Fruit fly (Drosophila melanogaster) whole organism, embryonic: ENCODE data around the gene CG31038.

Experiments used
- Ada2b ChIP-seq: fragments of 200-800 bp; sonication (Bioruptor generic); IDR thresholded peaks from 2 replicates; pipeline ENCODE4 v1.3.6; 2022; ENCODE audit warnings: missing biosample characterization, missing genetic modification characterization
- BEAF-32 ChIP-seq: fragments of 200-800 bp; sonication (Bioruptor generic); optimal IDR thresholded peaks from 3 replicates; lab custom pipeline; 2017; ENCODE audit warnings: missing biosample characterization, missing genetic modification characterization, mild to moderate bottlenecking, moderate library complexity, missing genetic modification reagents
- Bgb ChIP-seq: fragments of 200-800 bp; sonication (Bioruptor generic); IDR thresholded peaks from 2 replicates; pipeline ENCODE4 v1.3.6; 2022; ENCODE audit warnings: missing biosample characterization, missing genetic modification characterization; ENCODE audit not compliant: partially characterized antibody
- CG10431 ChIP-seq: fragments of 200-800 bp; sonication (Bioruptor generic); optimal IDR thresholded peaks from 3 replicates; lab custom pipeline; 2018; ENCODE audit warnings: missing biosample characterization, mild to moderate bottlenecking, missing genetic modification characterization
- CG11504 ChIP-seq: fragments of 200-800 bp; sonication (Bioruptor generic); optimal IDR thresholded peaks from 3 replicates; lab custom pipeline; 2019; ENCODE audit warnings: missing biosample characterization, mild to moderate bottlenecking, missing genetic modification characterization, moderate library complexity
- CG11695 ChIP-seq: fragments of 200-800 bp; sonication (Bioruptor generic); IDR thresholded peaks from 3 replicates; pipeline ENCODE4 v1.3.6; 2022; ENCODE audit warnings: missing biosample characterization, missing genetic modification characterization
- CG12219 ChIP-seq: fragments of 200-800 bp; sonication (Bioruptor generic); optimal IDR thresholded peaks from 3 replicates; lab custom pipeline; 2018; ENCODE audit warnings: missing biosample characterization, mild to moderate bottlenecking, missing genetic modification characterization
- CG1233 ChIP-seq: fragments of 200-800 bp; sonication (Bioruptor generic); optimal IDR thresholded peaks from 4 replicates; lab custom pipeline; 2018; ENCODE audit warnings: missing biosample characterization, mild to moderate bottlenecking, missing genetic modification characterization
- CG12942 ChIP-seq: fragments of 200-800 bp; sonication (Bioruptor generic); optimal IDR thresholded peaks from 3 replicates; lab custom pipeline; 2016; ENCODE audit warnings: missing biosample characterization, missing genetic modification characterization
- CG13123 ChIP-seq: fragments of 200-800 bp; sonication (Bioruptor generic); optimal IDR thresholded peaks from 2 replicates; lab custom pipeline; 2016; ENCODE audit warnings: missing biosample characterization, missing genetic modification characterization
- CG13424 ChIP-seq: fragments of 200-800 bp; sonication (Bioruptor generic); optimal IDR thresholded peaks from 2 replicates; lab custom pipeline; 2019; ENCODE audit warnings: missing biosample characterization, mild to moderate bottlenecking, missing genetic modification characterization, moderate library complexity
- CG1602 ChIP-seq: fragments of 200-800 bp; sonication (Bioruptor generic); optimal IDR thresholded peaks from 3 replicates; lab custom pipeline; 2016; ENCODE audit warnings: missing biosample characterization, missing genetic modification characterization
- CG17328 ChIP-seq: fragments of 200-800 bp; sonication (Bioruptor generic); IDR thresholded peaks from 2 replicates; pipeline ENCODE4 v1.3.6; 2022; ENCODE audit warnings: missing biosample characterization, missing genetic modification characterization
- CG17359 ChIP-seq: fragments of 200-800 bp; sonication (Bioruptor generic); optimal IDR thresholded peaks from 3 replicates; lab custom pipeline; 2018; ENCODE audit warnings: missing biosample characterization, mild to moderate bottlenecking, missing genetic modification characterization, moderate library complexity
- CG17568 ChIP-seq: fragments of 200-800 bp; sonication (Bioruptor generic); optimal IDR thresholded peaks from 2 replicates; lab custom pipeline; 2018; ENCODE audit warnings: missing biosample characterization, mild to moderate bottlenecking, missing genetic modification characterization, moderate library complexity
- CG1792 ChIP-seq: fragments of 200-800 bp; sonication (Bioruptor generic); optimal IDR thresholded peaks from 2 replicates; lab custom pipeline; 2016; ENCODE audit warnings: missing biosample characterization, missing genetic modification characterization
- CG18011 ChIP-seq: fragments of 200-800 bp; sonication (Bioruptor generic); optimal IDR thresholded peaks from 2 replicates; lab custom pipeline; 2017; ENCODE audit warnings: missing biosample characterization, missing genetic modification characterization, mild to moderate bottlenecking, moderate library complexity, missing genotype
- CG2129 ChIP-seq: fragments of 200-800 bp; sonication (Bioruptor generic); IDR thresholded peaks from 2 replicates; pipeline ENCODE4 v1.3.6; 2022; ENCODE audit warnings: missing biosample characterization, missing genetic modification characterization; ENCODE audit not compliant: partially characterized antibody
- CG31441 ChIP-seq: fragments of 200-800 bp; sonication (Bioruptor generic); IDR thresholded peaks from 2 replicates; pipeline ENCODE4 v1.3.6; 2022; ENCODE audit warnings: missing biosample characterization, missing genetic modification characterization
- CG3995 ChIP-seq: fragments of 200-800 bp; sonication (Bioruptor generic); optimal IDR thresholded peaks from 3 replicates; lab custom pipeline; 2016; ENCODE audit warnings: missing biosample characterization, missing genetic modification characterization
- CG6175 ChIP-seq: fragments of 200-800 bp; sonication (Bioruptor generic); IDR thresholded peaks from 3 replicates; pipeline ENCODE4 v1.3.6; 2022; ENCODE audit warnings: missing biosample characterization, missing genetic modification characterization
- CG6765 ChIP-seq: fragments of 200-800 bp; sonication (Bioruptor generic); optimal IDR thresholded peaks from 3 replicates; lab custom pipeline; 2017; ENCODE audit warnings: missing biosample characterization, mild to moderate bottlenecking, missing genetic modification characterization
- CG6854 ChIP-seq: fragments of 200-800 bp; sonication (Bioruptor generic); optimal IDR thresholded peaks from 3 replicates; lab custom pipeline; 2017; ENCODE audit warnings: missing biosample characterization, mild to moderate bottlenecking, missing genetic modification characterization
- CG8281 ChIP-seq: fragments of 200-800 bp; sonication (Bioruptor generic); optimal IDR thresholded peaks from 2 replicates; lab custom pipeline; 2018; ENCODE audit warnings: missing biosample characterization, mild to moderate bottlenecking, missing genetic modification characterization, moderate library complexity
- CG8765 ChIP-seq: fragments of 200-800 bp; sonication (Bioruptor generic); IDR thresholded peaks from 2 replicates; pipeline ENCODE4 v1.3.6; 2022; ENCODE audit warnings: missing biosample characterization, missing genetic modification characterization
- CG9876 ChIP-seq: fragments of 200-800 bp; sonication (Bioruptor generic); optimal IDR thresholded peaks from 2 replicates; lab custom pipeline; 2016; ENCODE audit warnings: missing biosample characterization, missing genetic modification characterization
- CG9932 ChIP-seq: fragments of 200-800 bp; sonication (Bioruptor generic); IDR thresholded peaks from 2 replicates; pipeline ENCODE4 v1.3.6; 2022; ENCODE audit warnings: missing biosample characterization, missing genetic modification characterization
- Chrac-16 ChIP-seq: fragments of 200-800 bp; sonication (Bioruptor generic); optimal IDR thresholded peaks from 3 replicates; lab custom pipeline; 2016; ENCODE audit warnings: missing biosample characterization, missing genetic modification characterization
- Dp ChIP-seq: fragments of 200-800 bp; sonication (Bioruptor generic); optimal IDR thresholded peaks from 2 replicates; lab custom pipeline; 2018; ENCODE audit warnings: missing biosample characterization, mild to moderate bottlenecking, missing genetic modification characterization, moderate library complexity
- Drgx ChIP-seq: fragments of 200-800 bp; sonication (Bioruptor generic); IDR thresholded peaks from 2 replicates; pipeline ENCODE4 v1.3.6; 2022; ENCODE audit warnings: missing biosample characterization, missing genetic modification characterization
- Hr39 ChIP-seq: fragments of >200 bp; optimal IDR thresholded peaks from 2 replicates; lab custom pipeline; 2017
- Hr78 ChIP-seq, 2 experiments: fragments of 200-800 bp in 1 of 2; fragments of >200 bp in 1 of 2; sonication (Bioruptor generic) in 1 of 2; optimal IDR thresholded peaks; 2 replicates each; lab custom pipeline; 2017 to 2019; ENCODE audit warnings: missing biosample characterization in 2 of 2, missing genetic modification characterization in 2 of 2, mild to moderate bottlenecking in 1 of 2, moderate library complexity in 1 of 2
- Kr ChIP-seq: fragments of 200-800 bp; sonication (Bioruptor generic); optimal IDR thresholded peaks from 2 replicates; lab custom pipeline; 2017; ENCODE audit warnings: missing biosample characterization, mild to moderate bottlenecking, missing genetic modification characterization
- Lhr ChIP-seq: fragments of 200-800 bp; sonication (Bioruptor generic); optimal IDR thresholded peaks from 3 replicates; lab custom pipeline; 2017; ENCODE audit warnings: mild to moderate bottlenecking, missing biosample characterization, missing genetic modification reagents, missing genetic modification characterization
- MESR4 ChIP-seq: fragments of 200-800 bp; sonication (Bioruptor generic); optimal IDR thresholded peaks from 2 replicates; lab custom pipeline; 2018; ENCODE audit warnings: missing biosample characterization, mild to moderate bottlenecking, missing genetic modification characterization, moderate library complexity
- Mad ChIP-seq: fragments of 200-800 bp; sonication (Bioruptor generic); optimal IDR thresholded peaks from 2 replicates; lab custom pipeline; 2016; ENCODE audit warnings: missing biosample characterization, missing genetic modification characterization
- Nf-YB ChIP-seq: fragments of 200-800 bp; sonication (Bioruptor generic); optimal IDR thresholded peaks from 3 replicates; lab custom pipeline; 2019; ENCODE audit warnings: missing biosample characterization, mild to moderate bottlenecking, missing genetic modification characterization, moderate library complexity
- Pdp1 ChIP-seq, 2 experiments: fragments of 200-800 bp; sonication (Bioruptor generic); optimal IDR thresholded peaks; 3 replicates each; lab custom pipeline; 2016; ENCODE audit warnings: missing biosample characterization in 2 of 2, missing genetic modification characterization in 2 of 2, mild to moderate bottlenecking in 1 of 2, moderate library complexity in 1 of 2
- Sin3A ChIP-seq: fragments of >200 bp; optimal IDR thresholded peaks from 2 replicates; lab custom pipeline; 2018
- az2 ChIP-seq: fragments of 200-800 bp; sonication (Bioruptor generic); optimal IDR thresholded peaks from 3 replicates; lab custom pipeline; 2016; ENCODE audit warnings: missing biosample characterization, missing genetic modification characterization
- corto ChIP-seq: fragments of 200-800 bp; sonication (Bioruptor generic); optimal IDR thresholded peaks from 2 replicates; lab custom pipeline; 2016; ENCODE audit warnings: missing biosample characterization, mild to moderate bottlenecking, missing genetic modification characterization, moderate library complexity
- dimm ChIP-seq: fragments of 200-800 bp; sonication (Bioruptor generic); IDR thresholded peaks from 2 replicates; pipeline ENCODE4 v1.3.6; 2022; ENCODE audit warnings: missing biosample characterization, missing genetic modification characterization
- grn ChIP-seq: fragments of 200-800 bp; sonication (Bioruptor generic); optimal IDR thresholded peaks from 3 replicates; lab custom pipeline; 2017; ENCODE audit warnings: missing biosample characterization, missing genetic modification characterization
- inv ChIP-seq: fragments of 200-800 bp; sonication (Bioruptor generic); IDR thresholded peaks from 2 replicates; pipeline ENCODE4 v1.3.6; 2022; ENCODE audit warnings: missing biosample characterization, missing genetic modification characterization; ENCODE audit not compliant: partially characterized antibody
- kay ChIP-seq: fragments of 200-800 bp; sonication (Bioruptor generic); optimal IDR thresholded peaks from 2 replicates; lab custom pipeline; 2016; ENCODE audit warnings: missing biosample characterization, missing genetic modification characterization
- ken ChIP-seq: fragments of 200-800 bp; sonication (Bioruptor generic); IDR thresholded peaks from 3 replicates; pipeline ENCODE4 v1.3.6; 2022; ENCODE audit warnings: missing biosample characterization, missing genetic modification characterization
- lilli ChIP-seq: fragments of 200-800 bp; sonication (Bioruptor generic); optimal IDR thresholded peaks from 3 replicates; lab custom pipeline; 2016; ENCODE audit warnings: missing biosample characterization, missing genetic modification characterization
- nmo ChIP-seq: fragments of 200-800 bp; sonication (Bioruptor generic); optimal IDR thresholded peaks from 2 replicates; lab custom pipeline; 2018; ENCODE audit warnings: missing biosample characterization, mild to moderate bottlenecking, missing genetic modification characterization, moderate library complexity
- onecut ChIP-seq: fragments of 200-800 bp; sonication (Bioruptor generic); IDR thresholded peaks from 2 replicates; pipeline ENCODE4 v1.3.6; 2022; ENCODE audit warnings: missing biosample characterization, missing genetic modification characterization
- schlank ChIP-seq: fragments of 200-800 bp; sonication (Bioruptor generic); optimal IDR thresholded peaks from 2 replicates; lab custom pipeline; 2018; ENCODE audit warnings: missing biosample characterization, mild to moderate bottlenecking, missing genetic modification characterization
- wek ChIP-seq: fragments of 200-800 bp; sonication (Bioruptor generic); optimal IDR thresholded peaks from 3 replicates; lab custom pipeline; 2018; ENCODE audit warnings: missing biosample characterization, mild to moderate bottlenecking, missing genetic modification characterization, moderate library complexity

The CG31038 gene

dm6 chr3R:29859763-29860162, 17.1 kb upstream of the CG31038 start (continued):
- TF ChIP-seq Nf-YB (GFP tag; lab: Kevin White, UChicago) (no peak), Hr78 (GFP tag; optimal IDR thresholded peaks at IDR 0.05; lab: Kevin White, UChicago) (no peak), CG6765 (no peak), Lhr (GFP tag; lab: Kevin White, UChicago) (peak; percentile 10), Pdp1 (GFP tag; optimal IDR thresholded peaks at IDR 0.05; lab: Kevin White, UChicago) (peak in 1 of 2 experiments; percentile 54), lilli (GFP tag; lab: Kevin White, UChicago) (peak; percentile 67), grn (GFP tag; lab: Kevin White, UChicago) (peak; percentile 56), Kr (GFP tag; lab: Kevin White, UChicago) (no peak), kay (no peak), CG1792 (GFP tag; lab: Kevin White, UChicago) (no peak), CG17328 (GFP tag; lab: Robert Waterston, UW) (no peak), az2 (GFP tag; lab: Kevin White, UChicago) (peak; percentile 37), wek (GFP tag; lab: Kevin White, UChicago) (peak; percentile 34), CG17568 (GFP tag; lab: Kevin White, UChicago) (no peak), CG11695 (GFP tag; lab: Robert Waterston, UW) (no peak), Sin3A (lab: Kevin White, UChicago) (no peak), CG11504 (tag; lab: Kevin White, UChicago) (no peak), Dp (GFP tag; lab: Kevin White, UChicago) (peak; percentile 32), CG17359 (tag; lab: Kevin White, UChicago) (peak; percentile 50), CG9876 (no peak), Bgb (GFP tag; lab: Robert Waterston, UW) (peak; percentile 58), CG13424 (tag; lab: Kevin White, UChicago) (peak; percentile 50), dimm (no peak), CG18011 (GFP tag; lab: Kevin White, UChicago) (peak; percentile 38), inv (GFP tag; lab: Robert Waterston, UW) (no peak), CG10431 (GFP tag; lab: Kevin White, UChicago) (no peak), CG9932 (GFP tag; lab: Robert Waterston, UW) (peak; percentile 59), CG8281 (tag; lab: Kevin White, UChicago) (no peak), Hr39 (lab: Kevin White, UChicago) (no peak), onecut (GFP tag; lab: Robert Waterston, UW) (0 out of 2 replicates have a peak, but pooled peaks have one; percentile 10), CG1602 (GFP tag; lab: Kevin White, UChicago) (peak; percentile 35), schlank (tag; lab: Kevin White, UChicago) (peak; percentile 21), CG3995 (no peak), CG6175 (GFP tag; lab: Robert Waterston, UW) (no peak), Mad (GFP tag; lab: Kevin White, UChicago) (peak; percentile 16), nmo (GFP tag; lab: Kevin White, UChicago) (peak; percentile 40), CG31441 (GFP tag; lab: Robert Waterston, UW) (no peak; the same call in 1 of the 2 replicates), CG12219 (peak; percentile 28), CG12942 (peak; percentile 19), CG13123 (GFP tag; lab: Kevin White, UChicago) (peak; percentile 20), MESR4 (peak; percentile 63), BEAF-32 (GFP tag; lab: Kevin White, UChicago) (peak; percentile 34), CG8765 (GFP tag; lab: Robert Waterston, UW) (no peak), ken (GFP tag; lab: Robert Waterston, UW) (no peak), Ada2b (GFP tag; lab: Robert Waterston, UW) (no peak), corto (no peak), CG2129 (GFP tag; lab: Robert Waterston, UW) (no peak), Chrac-16 (GFP tag; lab: Kevin White, UChicago) (peak; percentile 21), CG6854 (no peak), Drgx (GFP tag; lab: Robert Waterston, UW) (0 out of 2 replicates have a peak, but pooled peaks have one; percentile 30), CG1233 (GFP tag; lab: Kevin White, UChicago) (peak; percentile 28)
